Fruit fly (Drosophila melanogaster) whole organism, adult: ENCODE measurements around the gene smp-30.

Experiments used
- CG12768 ChIP-seq: fragments of 200-800 bp; sonication (Bioruptor generic); optimal IDR thresholded peaks from 2 replicates; lab custom pipeline; 2017; ENCODE audit warnings: missing biosample characterization, missing genetic modification characterization, mild to moderate bottlenecking, moderate library complexity, missing genetic modification reagents
- CG14711 ChIP-seq: fragments of 200-800 bp; sonication (Bioruptor generic); optimal IDR thresholded peaks from 2 replicates; lab custom pipeline; 2018; ENCODE audit warnings: missing biosample characterization, mild to moderate bottlenecking, missing genetic modification characterization, moderate library complexity
- CG1620 ChIP-seq: fragments of 200-800 bp; sonication (Bioruptor generic); optimal IDR thresholded peaks from 2 replicates; lab custom pipeline; 2016; ENCODE audit warnings: missing biosample characterization, missing genetic modification characterization
- CG7045 ChIP-seq: fragments of 200-800 bp; sonication (Bioruptor generic); optimal IDR thresholded peaks from 2 replicates; lab custom pipeline; 2017; ENCODE audit warnings: missing biosample characterization, mild to moderate bottlenecking, missing genetic modification characterization
- CG7101 ChIP-seq: fragments of 200-800 bp; sonication (Bioruptor generic); optimal IDR thresholded peaks from 2 replicates; lab custom pipeline; 2018; ENCODE audit warnings: missing biosample characterization, mild to moderate bottlenecking, missing genetic modification characterization, moderate library complexity
- Crg-1 ChIP-seq: fragments of 200-800 bp; sonication (Bioruptor generic); optimal IDR thresholded peaks from 2 replicates; lab custom pipeline; 2016; ENCODE audit warnings: missing biosample characterization, missing genetic modification characterization
- Hr96 ChIP-seq: fragments of 200-800 bp; sonication (Bioruptor generic); optimal IDR thresholded peaks from 2 replicates; lab custom pipeline; 2016; ENCODE audit warnings: missing biosample characterization, missing genetic modification characterization
- bab1 ChIP-seq: fragments of 200-800 bp; sonication (Bioruptor generic); optimal IDR thresholded peaks from 3 replicates; lab custom pipeline; 2019; ENCODE audit warnings: missing biosample characterization, mild to moderate bottlenecking, missing genetic modification characterization, moderate library complexity
- cic ChIP-seq: fragments of 200-800 bp; sonication (Bioruptor generic); optimal IDR thresholded peaks from 2 replicates; lab custom pipeline; 2017; ENCODE audit warnings: missing biosample characterization, mild to moderate bottlenecking, missing genetic modification characterization, moderate library complexity
- cnc ChIP-seq, 2 experiments: fragments of >200 bp; optimal IDR thresholded peaks; 2 replicates each; lab custom pipeline; 2017
- kay ChIP-seq: fragments of 200-800 bp; sonication (Bioruptor generic); peaks from one replicate; lab custom pipeline; 2016; ENCODE audit warnings: missing biosample characterization, missing genetic modification characterization, borderline replicate concordance
- tj ChIP-seq: fragments of 200-800 bp; sonication (Bioruptor generic); optimal IDR thresholded peaks from 3 replicates; lab custom pipeline; 2017; ENCODE audit warnings: missing biosample characterization, mild to moderate bottlenecking, missing genetic modification characterization, moderate library complexity
- toe ChIP-seq: fragments of 200-800 bp; sonication (Bioruptor generic); optimal IDR thresholded peaks from 2 replicates; lab custom pipeline; 2016; ENCODE audit warnings: missing biosample characterization, missing genetic modification characterization

DNA sequence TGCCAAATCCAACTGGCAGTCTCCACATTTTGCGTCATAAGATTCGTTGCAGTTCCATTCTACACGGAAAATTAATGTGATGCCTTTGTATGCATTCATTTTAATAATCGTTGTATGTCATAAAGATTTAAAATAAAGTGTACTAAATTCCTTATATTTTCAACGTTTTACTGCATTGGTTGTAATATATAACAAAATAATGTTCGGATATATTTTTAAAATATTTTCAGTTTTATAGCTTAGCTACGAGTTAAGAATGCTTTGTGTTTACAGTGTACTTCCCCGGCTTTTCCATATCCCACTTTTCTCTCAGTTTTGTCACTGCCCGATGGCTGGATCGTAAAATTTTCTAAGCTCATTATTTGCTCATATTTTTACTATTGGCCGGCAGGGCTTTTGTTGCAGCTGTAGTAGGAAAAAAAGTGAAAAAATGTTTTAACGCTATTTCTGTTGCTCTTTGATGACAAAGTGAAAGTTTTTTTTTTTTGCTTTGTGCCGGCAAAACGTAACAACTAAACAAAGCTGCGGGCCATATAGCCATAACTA lies 28.8 kb upstream of the smp-30 start:
- TF ChIP-seq bab1 (GFP tag; lab: Kevin White, UChicago) (no peak), kay (GFP tag; lab: Kevin White, UChicago) (peak; percentile 90), Hr96 (GFP tag; lab: Kevin White, UChicago) (no peak), tj (GFP tag; lab: Kevin White, UChicago) (no peak), CG7101 (tag; lab: Kevin White, UChicago) (no peak), cnc (optimal IDR thresholded peaks at IDR 0.05; lab: Kevin White, UChicago) (no peak), Crg-1 (no peak), toe (GFP tag; lab: Kevin White, UChicago) (peak; percentile 21), cic (GFP tag; lab: Kevin White, UChicago) (no peak), CG7045 (GFP tag; lab: Kevin White, UChicago) (no peak), CG12768 (peak; percentile 8), CG1620 (GFP tag; lab: Kevin White, UChicago) (no peak), CG14711 (tag; lab: Kevin White, UChicago) (no peak)
